Fruit fly (Drosophila melanogaster): Measurements from ENCODE around the gene Sgs4.

The Sgs4 gene

DNA sequence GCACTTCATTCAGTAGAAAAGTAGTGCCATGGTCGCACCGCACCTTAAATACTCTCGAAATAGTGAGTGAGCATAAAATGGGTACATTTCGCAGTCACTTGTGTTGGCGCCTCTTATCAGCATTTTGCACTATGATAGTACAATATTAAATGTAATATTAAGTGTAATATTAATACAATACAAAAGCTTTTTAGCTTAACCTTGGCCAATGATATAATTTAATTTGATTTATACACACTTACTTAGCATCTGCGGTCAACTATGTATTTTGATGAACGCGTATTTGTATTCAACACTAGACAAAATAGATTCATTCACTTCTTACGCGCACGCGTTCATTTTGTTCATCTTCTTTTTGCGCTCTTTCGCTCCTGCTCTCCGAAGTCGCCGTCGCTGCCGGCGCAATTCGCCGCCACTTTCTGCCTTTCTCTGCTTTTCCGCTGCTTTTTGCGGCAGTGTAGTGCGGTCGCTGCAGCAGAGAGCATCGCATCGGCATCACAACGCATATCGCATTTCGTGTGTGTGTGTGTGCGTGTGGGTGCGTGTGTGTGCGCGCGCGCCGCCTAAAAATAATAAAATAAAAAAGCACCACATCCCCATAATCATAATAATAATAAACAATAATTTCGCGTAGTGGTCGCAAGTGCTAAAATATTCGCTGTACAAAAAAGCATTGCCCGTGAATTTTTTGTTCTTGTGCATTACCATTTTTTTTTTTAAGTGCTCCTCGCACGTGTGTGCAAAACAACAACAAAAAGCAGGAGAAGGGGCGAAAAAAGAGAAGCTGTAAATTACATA is 39.2 kb downstream of the Sgs4 start (continued):
- TF ChIP-seq CG7372 (GFP tag; IDR thresholded peaks at IDR 0.05) (no peak), CG16815 (GFP tag; optimal IDR thresholded peaks at IDR 0.05) (no peak), lab (GFP tag; optimal IDR thresholded peaks at IDR 0.05) (peak; percentile 41), Tbp (GFP tag; optimal IDR thresholded peaks at IDR 0.05) (no peak), esg (GFP tag; conservative IDR thresholded peaks at IDR 0.05) (peak; percentile 30; the same call in 1 of the 2 replicates), Adf1 (GFP tag; IDR thresholded peaks at IDR 0.05) (peak; percentile 91), fru (optimal IDR thresholded peaks at IDR 0.05) (no peak), NfI (GFP tag; optimal IDR thresholded peaks at IDR 0.05) (peak; percentile 28), seq (GFP tag; IDR thresholded peaks at IDR 0.05) (peak; percentile 39; the same call in 1 of the 2 replicates), p53 (GFP tag; optimal IDR thresholded peaks at IDR 0.05) (no peak), run (tag; optimal IDR thresholded peaks at IDR 0.05) (peak; percentile 3), CG13775 (GFP tag; optimal IDR thresholded peaks at IDR 0.05) (peak; percentile 7), Hmr (GFP tag; optimal IDR thresholded peaks at IDR 0.05) (peak; percentile 50), Atf-2 (GFP tag; optimal IDR thresholded peaks at IDR 0.05) (no peak), sens (GFP tag) (peak; percentile 87), mld (GFP tag; IDR thresholded peaks at IDR 0.05; ENCODE audit: partially characterized antibody) (0 out of 3 replicates have a peak, but pooled peaks have one; percentile 29), CG13287 (GFP tag; IDR thresholded peaks at IDR 0.05; ENCODE audit: partially characterized antibody) (0 out of 2 replicates have a peak, but pooled peaks have one; percentile 9), trem (tag; optimal IDR thresholded peaks at IDR 0.05) (no peak), dpn (GFP tag; optimal IDR thresholded peaks at IDR 0.05) (peak in 1 of 2 experiments; percentile 15), CG11456 (GFP tag; IDR thresholded peaks at IDR 0.05) (peak; percentile 36; the same call in 1 of the 3 replicates)

DNA sequence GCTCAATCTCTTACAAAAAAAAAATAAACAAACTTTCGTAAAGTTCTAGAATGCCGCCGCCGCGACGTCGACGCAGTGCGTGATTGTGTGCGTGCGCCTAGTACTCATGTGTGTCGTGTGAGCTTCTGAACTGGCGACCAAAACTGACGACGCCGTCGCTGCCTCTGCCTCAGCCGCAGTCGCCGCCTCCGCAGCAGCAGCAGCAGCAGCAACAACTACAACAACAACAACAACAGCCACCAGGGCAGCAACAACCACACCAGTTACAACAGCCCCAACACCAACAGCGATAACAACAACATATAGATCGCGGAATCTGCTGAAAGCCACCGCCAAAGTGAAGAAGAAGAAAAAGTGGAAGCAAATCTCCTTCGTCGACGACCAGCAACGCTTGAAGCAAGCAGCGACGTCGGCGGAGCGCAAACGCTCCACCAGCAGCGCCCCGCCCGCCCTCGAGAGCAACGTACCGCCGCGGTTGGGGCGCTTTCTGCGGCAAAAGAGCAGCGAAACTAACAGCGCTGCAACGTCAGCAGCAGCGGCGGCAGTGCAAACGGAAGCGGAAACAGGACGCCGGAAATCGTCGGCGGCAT is 41.3 kb downstream of the Sgs4 start:
- TF ChIP-seq GATAe (GFP tag; conservative IDR thresholded peaks at IDR 0.05) (no peak), bbx (GFP tag; IDR thresholded peaks at IDR 0.05; ENCODE audit: partially characterized antibody) (no peak), CG17385 (GFP tag; optimal IDR thresholded peaks at IDR 0.05) (peak; percentile 17), dan (GFP tag; IDR thresholded peaks at IDR 0.05) (no peak), CG11085 (GFP tag; IDR thresholded peaks at IDR 0.05) (no peak), sisA (GFP tag; IDR thresholded peaks at IDR 0.05) (no peak), CG11247 (GFP tag; IDR thresholded peaks at IDR 0.05) (no peak), cg (GFP tag; optimal IDR thresholded peaks at IDR 0.05) (peak; percentile 36), Adf1 (GFP tag; IDR thresholded peaks at IDR 0.05) (peak; percentile 90), Hand (GFP tag; optimal IDR thresholded peaks at IDR 0.05) (no peak), CG18619 (GFP tag; optimal IDR thresholded peaks at IDR 0.05) (no peak), Ada2b (GFP tag; IDR thresholded peaks at IDR 0.05) (no peak), Aef1 (GFP tag; IDR thresholded peaks at IDR 0.05) (peak; percentile 21; the same call in 1 of the 3 replicates), pnt (GFP tag; optimal IDR thresholded peaks at IDR 0.05) (no peak), CG3407 (GFP tag; optimal IDR thresholded peaks at IDR 0.05) (no peak), CG11456 (GFP tag; IDR thresholded peaks at IDR 0.05) (no peak), aop (GFP tag; IDR thresholded peaks at IDR 0.05) (no peak), CG4360 (GFP tag; IDR thresholded peaks at IDR 0.05) (peak; percentile 75), CG6765 (GFP tag; optimal IDR thresholded peaks at IDR 0.05) (no peak), Meics (GFP tag; optimal IDR thresholded peaks at IDR 0.05) (no peak), crol (GFP tag; IDR thresholded peaks at IDR 0.05) (0 out of 2 replicates have a peak, but pooled peaks have one; percentile 15), Scr (GFP tag; IDR thresholded peaks at IDR 0.05; ENCODE audit: partially characterized antibody) (no peak), repo (GFP tag; optimal IDR thresholded peaks at IDR 0.05) (no peak), Med (GFP tag) (peak; percentile 23)

Data from whole organism, embryonic.